Worm (Caenorhabditis elegans): ENCODE measurements around the gene T01D1.3.

T01D1.3 gene

DNA sequence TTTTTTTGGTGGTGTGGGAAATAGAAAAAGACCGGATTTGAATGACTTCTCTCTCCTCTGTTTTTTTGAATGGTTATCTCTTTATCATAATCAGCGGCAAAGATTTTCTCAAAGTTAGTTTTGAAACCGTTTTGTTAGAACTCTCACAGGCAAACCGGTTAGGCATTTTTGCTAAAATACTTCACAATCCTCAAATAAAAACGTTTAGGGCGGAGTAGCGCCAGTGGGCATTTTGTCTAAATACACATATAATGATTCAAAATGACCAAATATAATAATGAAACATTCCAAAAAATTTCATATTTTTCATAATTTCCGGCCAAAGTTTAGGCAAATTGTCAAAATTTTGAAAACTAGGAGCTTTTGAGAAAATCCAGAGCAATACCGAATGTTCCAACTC is at the start of gene T01D1.3:
TSS of gene T01D1.3 (minus strand) at position 101 of the 400 bp plus-strand sequence.
- no peak for TF ChIP-seq lin-39 (tag; optimal IDR thresholded peaks at IDR 0.05)
- TF ChIP-seq lir-3 (tag; optimal IDR thresholded peaks at IDR 0.05; ENCODE audit: poor library complexity) = no peak
- TF ChIP-seq nhr-85 (tag) = no peak
- no peak for TF ChIP-seq efl-1 (optimal IDR thresholded peaks at IDR 0.05)
- TF ChIP-seq efl-1 (GFP tag; optimal IDR thresholded peaks at IDR 0.05 in 1 of 2) = no peak
- no peak for TF ChIP-seq irx-1 (tag; optimal IDR thresholded peaks at IDR 0.05)
- no peak for TF ChIP-seq jun-1 (tag; optimal IDR thresholded peaks at IDR 0.05)
- TF ChIP-seq nhr-19 (GFP tag; conservative IDR thresholded peaks at IDR 0.05) = no peak

DNA sequence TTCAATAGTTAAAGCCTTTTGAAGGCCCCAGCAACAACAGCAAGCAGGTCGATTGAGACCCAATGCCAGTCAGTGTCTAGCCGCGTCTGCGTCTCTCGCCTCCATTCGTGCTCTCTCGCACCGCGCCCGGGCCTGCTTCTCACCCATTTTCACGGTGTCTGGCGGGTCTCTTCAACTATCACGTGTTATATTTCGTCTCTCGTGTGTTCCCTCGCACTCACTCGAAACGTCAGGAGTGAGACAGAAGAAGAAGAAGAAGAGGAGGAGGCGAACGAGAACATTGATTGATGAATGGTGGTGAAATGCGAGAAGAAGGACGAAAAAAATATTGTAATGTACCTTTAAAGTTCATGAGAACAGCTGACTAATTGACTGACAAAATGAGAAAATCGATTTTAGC is 45.4 kb upstream of the T01D1.3 start:
- TF ChIP-seq C34B4.2 (tag; optimal IDR thresholded peaks at IDR 0.05) (no peak), lin-35 (GFP tag; optimal IDR thresholded peaks at IDR 0.05) (peak; percentile 81 to 85), mep-1 (tag; optimal IDR thresholded peaks at IDR 0.05) (peak; percentile 77), dpl-1 (GFP tag; optimal IDR thresholded peaks at IDR 0.05) (peak; percentile 58 to 78 (median 72)), mef-2 (tag; optimal IDR thresholded peaks at IDR 0.05) (no peak), nhr-19 (GFP tag; conservative IDR thresholded peaks at IDR 0.05) (peak; percentile 70), unc-86 (tag; optimal IDR thresholded peaks at IDR 0.05) (peak; percentile 68), swsn-7 (tag; optimal IDR thresholded peaks at IDR 0.05) (peak; percentile 71), rnt-1 (tag; optimal IDR thresholded peaks at IDR 0.05) (peak; percentile 76), ets-5 (GFP tag; IDR thresholded peaks at IDR 0.05) (no peak), ceh-90 (tag; optimal IDR thresholded peaks at IDR 0.05) (no peak), blmp-1 (tag; optimal IDR thresholded peaks at IDR 0.05) (peak; percentile 35), dsc-1 (tag; optimal IDR thresholded peaks at IDR 0.05) (peak; percentile 48), elt-3 (tag; optimal IDR thresholded peaks at IDR 0.05) (peak in 3 of 6 experiments; percentile 7 to 25 (median 15)), elt-2 (tag; optimal IDR thresholded peaks at IDR 0.05) (peak; percentile 5), nhr-77 (tag; optimal IDR thresholded peaks at IDR 0.05) (peak; percentile 25), nhr-237 (tag; optimal IDR thresholded peaks at IDR 0.05) (no peak), lin-15B (tag; optimal IDR thresholded peaks at IDR 0.05) (peak; percentile 33), unc-62 (GFP tag; optimal IDR thresholded peaks at IDR 0.05) (no peak), nhr-47 (tag; optimal IDR thresholded peaks at IDR 0.05) (peak; percentile 80), skn-1 (tag; optimal IDR thresholded peaks at IDR 0.05) (peak; percentile 72), fkh-8 (tag; optimal IDR thresholded peaks at IDR 0.05) (peak; percentile 68), unc-30 (tag; optimal IDR thresholded peaks at IDR 0.05) (no peak), snpc-4 (tag; optimal IDR thresholded peaks at IDR 0.05) (no peak), C16A3.4 (tag; optimal IDR thresholded peaks at IDR 0.05) (peak; percentile 55), nhr-71 (tag; optimal IDR thresholded peaks at IDR 0.05) (peak; percentile 90), lin-14 (GFP tag; optimal IDR thresholded peaks at IDR 0.05) (peak; percentile 96), lsy-2 (tag; optimal IDR thresholded peaks at IDR 0.05) (peak; percentile 68 to 71), aha-1 (tag; optimal IDR thresholded peaks at IDR 0.05) (no peak), ceh-82 (tag; optimal IDR thresholded peaks at IDR 0.05) (peak; percentile 52 to 69 (median 67)), xbp-1 (tag; optimal IDR thresholded peaks at IDR 0.05) (peak; percentile 57), nhr-20 (tag; optimal IDR thresholded peaks at IDR 0.05) (peak; percentile 79), snu-23 (GFP tag; optimal IDR thresholded peaks at IDR 0.05) (peak; percentile 90), irx-1 (tag; optimal IDR thresholded peaks at IDR 0.05) (peak; percentile 52), pag-3 (tag; optimal IDR thresholded peaks at IDR 0.05; ENCODE audit: borderline replicate concordance, insufficient read depth) (no peak), jun-1 (tag; optimal IDR thresholded peaks at IDR 0.05) (peak; percentile 54), fos-1 (tag; optimal IDR thresholded peaks at IDR 0.05) (peak; percentile 38), ztf-11 (tag; optimal IDR thresholded peaks at IDR 0.05) (peak in 1 of 2 experiments; percentile 62), tbx-2 (tag; optimal IDR thresholded peaks at IDR 0.05) (peak; percentile 81), F16B12.6 (tag; optimal IDR thresholded peaks at IDR 0.05) (peak; percentile 2), efl-1 (optimal IDR thresholded peaks at IDR 0.05) (peak; percentile 82 to 89), efl-1 (GFP tag; optimal IDR thresholded peaks at IDR 0.05 in 1 of 2) (peak; percentile 72 to 97), nhr-85 (tag) (peak; percentile 93), mdl-1 (tag; optimal IDR thresholded peaks at IDR 0.05) (peak; percentile 50 to 92), sox-4 (tag; optimal IDR thresholded peaks at IDR 0.05) (no peak), lin-13 (GFP tag; optimal IDR thresholded peaks at IDR 0.05) (peak; percentile 72), nhr-90 (tag; optimal IDR thresholded peaks at IDR 0.05; ENCODE audit: poor library complexity) (peak; percentile 70), nhr-76 (tag; optimal IDR thresholded peaks at IDR 0.05) (no peak)

Measured in whole organism, L1 larva.